Worm (Caenorhabditis elegans) whole organism, L4 larva: ENCODE measurements around the gene nhr-47.

Source experiments
- F10B5.3 ChIP-seq: sonication (generic microtip); optimal IDR thresholded peaks from 2 replicates; lab custom pipeline; 2016; ENCODE audit warnings: mild to moderate bottlenecking, missing genetic modification characterization, missing compliant biosample characterization
- F26F4.8 ChIP-seq: fragments of 200-800 bp; sonication (Bioruptor generic); conservative IDR thresholded peaks from 2 replicates; pipeline ENCODE4 v1.3.6; 2022; ENCODE audit warnings: missing genetic modification characterization, missing compliant biosample characterization
- R02D3.7 ChIP-seq: fragments of 150-350 bp; sonication (generic microtip); optimal IDR thresholded peaks from 3 replicates; lab custom pipeline; 2014; ENCODE audit warnings: missing biosample characterization, missing genetic modification characterization
- T20F7.1 ChIP-seq: fragments of 200-800 bp; sonication (Bioruptor generic); optimal IDR thresholded peaks from 2 replicates; lab custom pipeline; 2018; ENCODE audit warnings: mild to moderate bottlenecking, missing genetic modification characterization, missing compliant biosample characterization
- Y105C5A.15 ChIP-seq: fragments of 200-800 bp; sonication (Bioruptor generic); IDR thresholded peaks from 2 replicates; pipeline ENCODE4 v1.3.6; 2022; ENCODE audit warnings: missing genetic modification characterization, missing compliant biosample characterization
- Y48G9A.11 ChIP-seq: fragments of 200-800 bp; sonication (Bioruptor generic); IDR thresholded peaks from 2 replicates; pipeline ENCODE4 v1.3.6; 2022; ENCODE audit warnings: missing genetic modification reagents, missing genetic modification characterization, missing compliant biosample characterization
- Y75B8A.6 ChIP-seq: fragments of 200-800 bp; sonication (Bioruptor generic); IDR thresholded peaks from 2 replicates; pipeline ENCODE4 v1.3.6; 2022; ENCODE audit warnings: missing genetic modification reagents, missing genetic modification characterization, missing compliant biosample characterization
- ZK337.2 ChIP-seq: fragments of 200-800 bp; sonication (Bioruptor generic); IDR thresholded peaks from 2 replicates; pipeline ENCODE4 v1.3.6; 2022; ENCODE audit warnings: missing genetic modification reagents, missing genetic modification characterization, missing compliant biosample characterization
- ZK546.5 ChIP-seq, 2 experiments: sonication (generic microtip); optimal IDR thresholded peaks; 2 replicates each; lab custom pipeline; 2017; ENCODE audit warnings: missing biosample characterization in 2 of 2, missing genetic modification characterization in 2 of 2
- aha-1 ChIP-seq: fragments of 150-350 bp; peaks from one replicate; lab custom pipeline; 2014; ENCODE audit warnings: missing biosample characterization, missing genetic modification characterization
- aly-2 ChIP-seq: sonication (generic microtip); optimal IDR thresholded peaks from 2 replicates; lab custom pipeline; 2018; ENCODE audit warnings: missing biosample characterization, missing genetic modification characterization
- arid-1 ChIP-seq: fragments of 200-800 bp; sonication (Bioruptor generic); conservative IDR thresholded peaks from 2 replicates; pipeline ENCODE4 v1.3.6; 2022; ENCODE audit warnings: missing genetic modification reagents, missing genetic modification characterization, missing compliant biosample characterization
- ceh-20 ChIP-seq: fragments of 200-800 bp; sonication (Bioruptor generic); IDR thresholded peaks from 2 replicates; pipeline ENCODE4 v1.3.6; 2022; ENCODE audit warnings: missing genetic modification reagents, missing genetic modification characterization, missing compliant biosample characterization
- ceh-32 ChIP-seq: sonication (generic microtip); optimal IDR thresholded peaks from 2 replicates; lab custom pipeline; 2016; ENCODE audit warnings: mild to moderate bottlenecking, missing genetic modification characterization, missing compliant biosample characterization; ENCODE audit not compliant: poor library complexity
- ceh-44 ChIP-seq: fragments of 200-800 bp; sonication (Bioruptor generic); IDR thresholded peaks from 2 replicates; pipeline ENCODE4 v1.3.6; 2022; ENCODE audit warnings: missing genetic modification reagents, missing genetic modification characterization, missing compliant biosample characterization
- daf-8 ChIP-seq: fragments of 200-800 bp; sonication (Bioruptor generic); IDR thresholded peaks from 2 replicates; pipeline ENCODE4 v1.3.6; 2022; ENCODE audit warnings: missing genetic modification characterization, missing compliant biosample characterization
- dpl-1 ChIP-seq: fragments of 150-350 bp; optimal IDR thresholded peaks from 2 replicates; lab custom pipeline; 2014; ENCODE audit warnings: missing biosample characterization, missing genetic modification reagents, missing genetic modification characterization
- egl-43 ChIP-seq: fragments of 200-800 bp; sonication (Bioruptor generic); IDR thresholded peaks from 2 replicates; pipeline ENCODE4 v1.3.6; 2022; ENCODE audit warnings: missing genetic modification reagents, missing genetic modification characterization, missing compliant biosample characterization
- gei-8 ChIP-seq: fragments of 200-800 bp; sonication (Bioruptor generic); optimal IDR thresholded peaks from 2 replicates; lab custom pipeline; 2018; ENCODE audit warnings: mild to moderate bottlenecking, missing genetic modification characterization, missing compliant biosample characterization
- hif-1 ChIP-seq, 2 experiments: sonication (generic microtip); optimal IDR thresholded peaks; 2 replicates each; lab custom pipeline; 2016 to 2017; ENCODE audit warnings: missing compliant biosample characterization in 2 of 2, missing genetic modification characterization in 2 of 2, missing genetic modification reagents in 2 of 2, missing genotype in 2 of 2, mild to moderate bottlenecking in 1 of 2
- hlh-30 ChIP-seq: sonication (generic microtip); optimal IDR thresholded peaks from 2 replicates; lab custom pipeline; 2017; ENCODE audit warnings: antibody characterized with exemption, mild to moderate bottlenecking, missing genetic modification characterization, missing compliant biosample characterization; ENCODE audit not compliant: insufficient read depth
- hmg-1.1 ChIP-seq: fragments of 200-800 bp; sonication (Bioruptor generic); IDR thresholded peaks from 2 replicates; pipeline ENCODE4 v1.3.6; 2022; ENCODE audit warnings: missing genetic modification reagents, missing genetic modification characterization, missing compliant biosample characterization
- lin-1 ChIP-seq: fragments of 200-800 bp; sonication (Bioruptor generic); IDR thresholded peaks from 2 replicates; pipeline ENCODE4 v1.3.6; 2022; ENCODE audit warnings: missing genetic modification reagents, missing genetic modification characterization, missing compliant biosample characterization
- lin-15B ChIP-seq: fragments of 150-350 bp; sonication (generic microtip); optimal IDR thresholded peaks from 3 replicates; lab custom pipeline; 2014; ENCODE audit warnings: missing biosample characterization, missing genetic modification characterization
- lin-38 ChIP-seq: fragments of 200-800 bp; sonication (Bioruptor generic); IDR thresholded peaks from 2 replicates; pipeline ENCODE4 v1.3.6; 2022; ENCODE audit warnings: missing genetic modification reagents, missing genetic modification characterization, missing compliant biosample characterization
- lin-39 ChIP-seq: fragments of 150-350 bp; optimal IDR thresholded peaks from 2 replicates; lab custom pipeline; 2014; ENCODE audit warnings: missing biosample characterization, missing genetic modification reagents, missing genetic modification characterization
- madf-5 ChIP-seq, 2 experiments: fragments of 200-800 bp; sonication (Bioruptor generic); IDR thresholded peaks; 2 replicates each; pipeline ENCODE4 v1.3.6; 2022; ENCODE audit warnings: missing compliant biosample characterization in 2 of 2, missing genetic modification characterization in 2 of 2
- mdl-1 ChIP-seq, 2 experiments: fragments of 150-350 bp in 1 of 2; sonication (generic microtip) in 1 of 2; optimal IDR thresholded peaks; 2 replicates each; lab custom pipeline; 2014 to 2017; ENCODE audit warnings: missing biosample characterization in 2 of 2, missing genetic modification characterization in 2 of 2
- mes-2 ChIP-seq: sonication (generic microtip); optimal IDR thresholded peaks from 2 replicates; lab custom pipeline; 2016; ENCODE audit warnings: missing genotype, mild to moderate bottlenecking, missing genetic modification characterization, missing compliant biosample characterization; ENCODE audit not compliant: poor library complexity, severe bottlenecking
- mxl-3 ChIP-seq: fragments of 200-800 bp; sonication (Bioruptor generic); optimal IDR thresholded peaks from 2 replicates; lab custom pipeline; 2018; ENCODE audit warnings: mild to moderate bottlenecking, missing genetic modification characterization, missing compliant biosample characterization
- nhr-10 ChIP-seq: fragments of 150-350 bp; optimal IDR thresholded peaks from 2 replicates; lab custom pipeline; 2014; ENCODE audit warnings: missing biosample characterization, missing genetic modification characterization
- nhr-25 ChIP-seq: sonication (generic microtip); optimal IDR thresholded peaks from 2 replicates; lab custom pipeline; 2017; ENCODE audit warnings: missing genetic modification characterization, mild to moderate bottlenecking, missing compliant biosample characterization, antibody characterized with exemption, moderate library complexity, borderline replicate concordance; ENCODE audit not compliant: insufficient read depth
- nhr-48 ChIP-seq: sonication (generic microtip); optimal IDR thresholded peaks from 2 replicates; lab custom pipeline; 2016; ENCODE audit warnings: mild to moderate bottlenecking, missing genetic modification characterization, missing compliant biosample characterization
- php-3 ChIP-seq: fragments of 200-800 bp; sonication (Bioruptor generic); IDR thresholded peaks from 2 replicates; pipeline ENCODE4 v1.3.6; 2022; ENCODE audit warnings: missing genetic modification reagents, missing genetic modification characterization, missing compliant biosample characterization
- rbr-2 ChIP-seq: sonication (generic microtip); optimal IDR thresholded peaks from 2 replicates; lab custom pipeline; 2016; ENCODE audit warnings: missing genotype, missing genetic modification characterization, missing compliant biosample characterization
- sdz-12 ChIP-seq: fragments of 200-800 bp; sonication (Bioruptor generic); optimal IDR thresholded peaks from 2 replicates; lab custom pipeline; 2018; ENCODE audit warnings: mild to moderate bottlenecking, missing genetic modification characterization, missing compliant biosample characterization
- set-16 ChIP-seq: fragments of 200-800 bp; sonication (Bioruptor generic); IDR thresholded peaks from 2 replicates; pipeline ENCODE4 v1.3.6; 2022; ENCODE audit warnings: missing genetic modification reagents, missing genetic modification characterization, missing compliant biosample characterization
- snpc-1.2 ChIP-seq: fragments of 200-800 bp; sonication (Bioruptor generic); IDR thresholded peaks from 2 replicates; pipeline ENCODE4 v1.3.6; 2022; ENCODE audit warnings: missing genetic modification reagents, missing genetic modification characterization, missing compliant biosample characterization
- snpc-4 ChIP-seq: fragments of 150-350 bp; optimal IDR thresholded peaks from 2 replicates; lab custom pipeline; 2014; ENCODE audit warnings: missing biosample characterization, missing genetic modification characterization
- unc-130 ChIP-seq: sonication (generic microtip); optimal IDR thresholded peaks from 2 replicates; lab custom pipeline; 2016; ENCODE audit warnings: missing genetic modification reagents, missing genetic modification characterization, missing compliant biosample characterization
- unc-62 ChIP-seq, 3 experiments: fragments of 150-350 bp in 1 of 3; sonication (generic microtip); optimal IDR thresholded peaks in 2 of 3; peaks in 1 of 3; 1 replicate in 1 of 3; 2 replicates in 2 of 3; lab custom pipeline; 2014 to 2017; ENCODE audit warnings: missing biosample characterization in 3 of 3, missing genetic modification characterization in 3 of 3, missing genetic modification reagents in 3 of 3, missing genotype in 1 of 3
- vab-7 ChIP-seq: fragments of 200-800 bp; sonication (Bioruptor generic); IDR thresholded peaks from 2 replicates; pipeline ENCODE4 v1.3.6; 2022; ENCODE audit warnings: missing genetic modification reagents, missing genetic modification characterization, missing compliant biosample characterization
- zag-1 ChIP-seq: fragments of 150-350 bp; optimal IDR thresholded peaks from 2 replicates; lab custom pipeline; 2014; ENCODE audit warnings: missing biosample characterization, missing genetic modification characterization
- zip-2 ChIP-seq: fragments of 150-350 bp; optimal IDR thresholded peaks from 2 replicates; lab custom pipeline; 2014; ENCODE audit warnings: missing biosample characterization, missing genetic modification characterization
- ztf-11 ChIP-seq: fragments of 150-350 bp; optimal IDR thresholded peaks from 2 replicates; lab custom pipeline; 2014; ENCODE audit warnings: missing biosample characterization, missing genetic modification characterization
- ztf-7 ChIP-seq: fragments of 150-350 bp; optimal IDR thresholded peaks from 2 replicates; lab custom pipeline; 2014; ENCODE audit warnings: missing biosample characterization, missing genetic modification characterization

The nhr-47 gene

ce11 chrV:5533755-5534154, 28.7 kb downstream of the nhr-47 start, which contains the start of gene grl-1:
grl-1 (minus strand) TSS chrV:5533855.
- TF ChIP-seq zag-1 (tag; lab: Kevin White, UChicago), result no peak
- no peak for TF ChIP-seq zip-2 (tag; lab: Kevin White, UChicago)
- no peak for TF ChIP-seq madf-5 (GFP tag; IDR thresholded peaks at IDR 0.05; lab: Robert Waterston, UW)
- TF ChIP-seq lin-39, result no peak
- no peak for TF ChIP-seq hmg-1.1 (GFP tag; lab: Robert Waterston, UW)
- TF ChIP-seq nhr-25 (tag; lab: Kevin White, UChicago), result no peak
- no peak for TF ChIP-seq snpc-4 (tag; lab: Kevin White, UChicago)
- no peak for TF ChIP-seq Y75B8A.6
- TF ChIP-seq aha-1 (tag; lab: Kevin White, UChicago), result no peak
- no peak for TF ChIP-seq mxl-3 (GFP tag; lab: Kevin White, UChicago)
- TF ChIP-seq hif-1 (tag; optimal IDR thresholded peaks at IDR 0.05; lab: Kevin White, UChicago), result no peak
- TF ChIP-seq mdl-1 (tag; optimal IDR thresholded peaks at IDR 0.05; lab: Kevin White, UChicago), result no peak

- TF ChIP-seq daf-8 (GFP tag; lab: Robert Waterston, UW) (no peak), unc-62 (GFP tag; optimal IDR thresholded peaks at IDR 0.05 in 1 of 2; lab: Kevin White, UChicago) (peak in 1 of 2 experiments; percentile 3), unc-62 (tag; optimal IDR thresholded peaks at IDR 0.05; lab: Kevin White, UChicago) (no peak), php-3 (GFP tag; lab: Robert Waterston, UW) (no peak)
Measured at ce11 chrV:5535774-5536173, 30.7 kb downstream of the nhr-47 start, which contains the start of gene C24G6.8. C24G6.8 (minus strand) TSS chrV:5535874.

- TF ChIP-seq Y105C5A.15 (GFP tag; lab: Robert Waterston, UW) (no peak), aha-1 (tag; lab: Kevin White, UChicago) (no peak), mdl-1 (tag; optimal IDR thresholded peaks at IDR 0.05; lab: Kevin White, UChicago) (no peak), hlh-30 (tag; lab: Kevin White, UChicago) (peak; percentile 18), gei-8 (GFP tag; lab: Kevin White, UChicago) (no peak), Y75B8A.6 (no peak), nhr-10 (no peak), lin-1 (no peak), mxl-3 (GFP tag; lab: Kevin White, UChicago) (no peak), unc-130 (GFP tag; lab: Kevin White, UChicago) (peak; percentile 26), vab-7 (no peak), set-16 (no peak), egl-43 (GFP tag; lab: Robert Waterston, UW) (no peak), aly-2 (no peak), R02D3.7 (no peak), snpc-1.2 (GFP tag; lab: Robert Waterston, UW) (0 out of 2 replicates have a peak, but pooled peaks have one; percentile 36), ceh-44 (GFP tag; lab: Robert Waterston, UW) (no peak), ZK546.5 (tag; optimal IDR thresholded peaks at IDR 0.05; lab: Kevin White, UChicago) (no peak), mes-2 (tag; lab: Kevin White, UChicago) (peak; percentile 8), ceh-20 (GFP tag; lab: Robert Waterston, UW) (no peak), dpl-1 (no peak), nhr-48 (no peak), ceh-32 (tag; lab: Kevin White, UChicago) (no peak), T20F7.1 (peak; percentile 96), ztf-11 (tag; lab: Kevin White, UChicago) (no peak), rbr-2 (no peak), ztf-7 (tag; lab: Kevin White, UChicago) (no peak), F26F4.8 (GFP tag; lab: Robert Waterston, UW) (no peak), daf-8 (GFP tag; lab: Robert Waterston, UW) (no peak), ZK337.2 (GFP tag; lab: Robert Waterston, UW) (no peak), lin-38 (GFP tag; lab: Robert Waterston, UW) (no peak), lin-15B (no peak), arid-1 (no peak), Y48G9A.11 (GFP tag; lab: Robert Waterston, UW) (peak; percentile 97), sdz-12 (GFP tag; lab: Kevin White, UChicago) (no peak), F10B5.3 (no peak)
Measured at ce11 chrV:5536240-5536811, 31.3 kb downstream of the nhr-47 start, which contains the start of the genes cox-16 and syp-2. cox-16 (minus strand) TSS chrV:5536243. syp-2 (plus strand) TSS chrV:5536487.
